Comparison of ENCODE assay signal across 4 fruit fly cellular contexts in the genomic region with DNA sequence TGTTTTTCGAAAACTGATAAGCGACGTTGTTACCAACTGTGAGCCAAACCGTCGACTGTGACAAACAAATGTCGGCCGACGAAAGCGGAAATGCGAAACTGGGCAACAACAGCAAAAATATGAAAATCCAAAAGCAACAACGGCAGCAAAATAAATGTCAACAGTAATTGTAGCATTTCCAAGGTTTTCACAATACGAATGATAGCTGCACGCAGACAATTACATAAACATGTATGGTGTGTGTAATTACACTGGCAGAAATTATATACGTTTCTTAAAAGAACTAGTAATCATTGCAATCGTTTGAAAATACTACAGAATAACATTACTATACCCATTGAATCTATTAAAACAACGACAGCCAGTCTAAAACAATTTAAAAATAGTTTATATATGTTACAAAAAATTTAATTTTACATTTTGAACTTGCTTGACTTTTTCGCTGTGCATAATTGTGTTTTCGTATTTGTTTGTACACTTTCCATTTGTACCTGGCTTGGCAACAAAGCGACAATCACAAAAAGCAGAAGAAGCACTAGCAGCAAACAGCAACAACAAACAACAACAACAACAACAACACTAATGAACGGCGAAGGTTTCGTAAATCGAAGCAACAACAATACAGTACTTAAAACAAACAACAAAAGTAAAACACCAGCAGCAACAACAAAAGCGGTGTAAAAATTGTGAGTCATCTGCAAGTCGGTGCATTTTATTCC.
TF ChIP-seq lines count a peak whose summit lies in the region.

No protein-coding gene starts in this region.

TF ChIP-seq in whole organism, adult, 20 proteins besides CTCF, POLR2A, EP300 and RAD21 (continued from another document):
- no peak for TF ChIP-seq Mnt (GFP tag; optimal IDR thresholded peaks at IDR 0.05; lab: Kevin White, UChicago)

TF ChIP-seq in whole organism, embryonic, 481 proteins besides CTCF, POLR2A, EP300 and RAD21 (continued from another document and continues in another):
- TF ChIP-seq lab (GFP tag; optimal IDR thresholded peaks at IDR 0.05; lab: Kevin White, UChicago) = peak; percentile 72
- TF ChIP-seq CG16863 (GFP tag; optimal IDR thresholded peaks at IDR 0.05; lab: Kevin White, UChicago) = no peak
- peak; percentile 45 for TF ChIP-seq Vsx1 (GFP tag; optimal IDR thresholded peaks at IDR 0.05; lab: Kevin White, UChicago)
- no peak for TF ChIP-seq BtbVII (GFP tag; optimal IDR thresholded peaks at IDR 0.05; lab: Kevin White, UChicago)
- TF ChIP-seq dmrt11E (tag; optimal IDR thresholded peaks at IDR 0.05; lab: Kevin White, UChicago) = peak; percentile 83
- TF ChIP-seq sc (optimal IDR thresholded peaks at IDR 0.05; lab: Kevin White, UChicago) = no peak
- peak; percentile 8 for TF ChIP-seq sc (GFP tag; optimal IDR thresholded peaks at IDR 0.05; lab: Kevin White, UChicago)
- TF ChIP-seq gsb (GFP tag; IDR thresholded peaks at IDR 0.05; lab: Robert Waterston, UW) = peak; percentile 69
- peak; percentile 59 for TF ChIP-seq ac (GFP tag; optimal IDR thresholded peaks at IDR 0.05; lab: Kevin White, UChicago)
- peak; percentile 43 for TF ChIP-seq CG4730 (GFP tag; IDR thresholded peaks at IDR 0.05; lab: Robert Waterston, UW)
- peak; percentile 46 for TF ChIP-seq Med (GFP tag; lab: Kevin White, UChicago)
- no peak for TF ChIP-seq CG33557 (GFP tag; optimal IDR thresholded peaks at IDR 0.05; lab: Kevin White, UChicago)
- peak; percentile 23 to 34 for TF ChIP-seq dpn (GFP tag; optimal IDR thresholded peaks at IDR 0.05; lab: Kevin White, UChicago)
- TF ChIP-seq Sox102F (GFP tag; optimal IDR thresholded peaks at IDR 0.05; lab: Kevin White, UChicago) = peak; percentile 85
- peak; percentile 9 for TF ChIP-seq repo (GFP tag; optimal IDR thresholded peaks at IDR 0.05; lab: Kevin White, UChicago)
- TF ChIP-seq CG6272 (GFP tag; IDR thresholded peaks at IDR 0.05; lab: Robert Waterston, UW) = peak; percentile 65
- TF ChIP-seq maf-S (GFP tag; optimal IDR thresholded peaks at IDR 0.05; lab: Kevin White, UChicago) = peak; percentile 7
- no peak for TF ChIP-seq Nf-YC (tag; optimal IDR thresholded peaks at IDR 0.05; lab: Kevin White, UChicago)
- TF ChIP-seq CG17328 (GFP tag; IDR thresholded peaks at IDR 0.05; lab: Robert Waterston, UW) = peak; percentile 77
- no peak for TF ChIP-seq vnd (GFP tag; IDR thresholded peaks at IDR 0.05; lab: Robert Waterston, UW; ENCODE audit: partially characterized antibody)
- TF ChIP-seq Pdp1 (GFP tag; optimal IDR thresholded peaks at IDR 0.05; lab: Kevin White, UChicago) = peak in 1 of 2 experiments; percentile 73
- TF ChIP-seq Sry-δ (GFP tag; optimal IDR thresholded peaks at IDR 0.05; lab: Kevin White, UChicago) = no peak
- TF ChIP-seq CG11085 (GFP tag; IDR thresholded peaks at IDR 0.05; lab: Robert Waterston, UW) = 0 out of 2 replicates have a peak, but pooled peaks have one; percentile 16
- peak; percentile 81 for TF ChIP-seq ems (GFP tag; optimal IDR thresholded peaks at IDR 0.05; lab: Kevin White, UChicago)
- TF ChIP-seq CG12391 (tag; optimal IDR thresholded peaks at IDR 0.05; lab: Kevin White, UChicago) = peak; percentile 63
- TF ChIP-seq CG15269 (tag; optimal IDR thresholded peaks at IDR 0.05; lab: Kevin White, UChicago) = peak; percentile 79
- peak; percentile 63 for TF ChIP-seq Rx (GFP tag; IDR thresholded peaks at IDR 0.05; lab: Robert Waterston, UW)
- TF ChIP-seq CoRest (tag; optimal IDR thresholded peaks at IDR 0.05; lab: Kevin White, UChicago) = peak; percentile 36
- TF ChIP-seq Xbp1 (GFP tag; optimal IDR thresholded peaks at IDR 0.05; lab: Kevin White, UChicago) = peak; percentile 72
- peak; percentile 82 for TF ChIP-seq CG11695 (GFP tag; IDR thresholded peaks at IDR 0.05; lab: Robert Waterston, UW)
- no peak for TF ChIP-seq gro (GFP tag; optimal IDR thresholded peaks at IDR 0.05; lab: Kevin White, UChicago)
- no peak for TF ChIP-seq hb (GFP tag; IDR thresholded peaks at IDR 0.05; lab: Robert Waterston, UW; ENCODE audit: partially characterized antibody)
- TF ChIP-seq chn (GFP tag; optimal IDR thresholded peaks at IDR 0.05; lab: Kevin White, UChicago) = peak; percentile 34
- TF ChIP-seq ranshi (GFP tag; IDR thresholded peaks at IDR 0.05; lab: Robert Waterston, UW) = peak; percentile 62; the same call in 1 of the 2 replicates
- peak; percentile 29 for TF ChIP-seq tup (GFP tag; optimal IDR thresholded peaks at IDR 0.05; lab: Kevin White, UChicago)
- TF ChIP-seq salm (tag; optimal IDR thresholded peaks at IDR 0.05; lab: Kevin White, UChicago) = peak; percentile 77
- no peak for TF ChIP-seq D (optimal IDR thresholded peaks at IDR 0.05; lab: Kevin White, UChicago)
- no peak for TF ChIP-seq D (GFP tag; optimal IDR thresholded peaks at IDR 0.05; lab: Kevin White, UChicago)
- TF ChIP-seq cg (GFP tag; optimal IDR thresholded peaks at IDR 0.05; lab: Kevin White, UChicago) = peak; percentile 46
- peak; percentile 22 for TF ChIP-seq CG5245 (GFP tag; optimal IDR thresholded peaks at IDR 0.05; lab: Kevin White, UChicago)

TF ChIP-seq in whole organism, prepupa, 60 proteins besides CTCF, POLR2A, EP300 and RAD21 (continued from another document):
- no peak for TF ChIP-seq CG16779 (tag; optimal IDR thresholded peaks at IDR 0.05; lab: Kevin White, UChicago)
- peak; percentile 45 for TF ChIP-seq CG11902 (GFP tag; optimal IDR thresholded peaks at IDR 0.05; lab: Kevin White, UChicago)
- TF ChIP-seq CG8119 (GFP tag; IDR thresholded peaks at IDR 0.05; lab: Robert Waterston, UW) = peak; percentile 57
- no peak for TF ChIP-seq dac (GFP tag; optimal IDR thresholded peaks at IDR 0.05; lab: Kevin White, UChicago)
- no peak for TF ChIP-seq ss (GFP tag; optimal IDR thresholded peaks at IDR 0.05; lab: Kevin White, UChicago)
- TF ChIP-seq CG31627 (GFP tag; optimal IDR thresholded peaks at IDR 0.05; lab: Kevin White, UChicago) = peak; percentile 54
- peak; percentile 79 for TF ChIP-seq svp (GFP tag; lab: Kevin White, UChicago)
- no peak for TF ChIP-seq Sox102F (GFP tag; optimal IDR thresholded peaks at IDR 0.05; lab: Kevin White, UChicago)
- TF ChIP-seq Ets21C (GFP tag; optimal IDR thresholded peaks at IDR 0.05; lab: Kevin White, UChicago) = peak; percentile 34
- peak; percentile 34 for TF ChIP-seq CG1621 (tag; optimal IDR thresholded peaks at IDR 0.05; lab: Kevin White, UChicago)
- no peak for TF ChIP-seq vri (GFP tag; optimal IDR thresholded peaks at IDR 0.05; lab: Kevin White, UChicago)
- peak; percentile 12 for TF ChIP-seq CG10669 (GFP tag; optimal IDR thresholded peaks at IDR 0.05; lab: Kevin White, UChicago)
- TF ChIP-seq Sox14 (GFP tag; optimal IDR thresholded peaks at IDR 0.05; lab: Kevin White, UChicago) = peak; percentile 58
- no peak for TF ChIP-seq CG9139 (GFP tag; optimal IDR thresholded peaks at IDR 0.05; lab: Kevin White, UChicago)
- TF ChIP-seq CG8632 (GFP tag; optimal IDR thresholded peaks at IDR 0.05; lab: Kevin White, UChicago) = peak; percentile 44
- peak; percentile 12 for TF ChIP-seq cyc (GFP tag; optimal IDR thresholded peaks at IDR 0.05; lab: Kevin White, UChicago)
- peak; percentile 37 for TF ChIP-seq CG6792 (GFP tag; optimal IDR thresholded peaks at IDR 0.05; lab: Kevin White, UChicago)
- TF ChIP-seq CG6276 (GFP tag; optimal IDR thresholded peaks at IDR 0.05; lab: Kevin White, UChicago) = no peak
- TF ChIP-seq fd59A (GFP tag; optimal IDR thresholded peaks at IDR 0.05; lab: Kevin White, UChicago) = no peak
- TF ChIP-seq fkh (GFP tag; optimal IDR thresholded peaks at IDR 0.05; lab: Kevin White, UChicago) = peak; percentile 84
- no peak for TF ChIP-seq CG10631 (GFP tag; optimal IDR thresholded peaks at IDR 0.05; lab: Kevin White, UChicago)
- TF ChIP-seq Sox15 (GFP tag; optimal IDR thresholded peaks at IDR 0.05; lab: Kevin White, UChicago) = peak; percentile 24
- TF ChIP-seq CG3032 (tag; optimal IDR thresholded peaks at IDR 0.05; lab: Kevin White, UChicago) = peak; percentile 53
- peak; percentile 62 for TF ChIP-seq acj6 (GFP tag; optimal IDR thresholded peaks at IDR 0.05; lab: Kevin White, UChicago)
- peak; percentile 61 for TF ChIP-seq CG3919 (GFP tag; optimal IDR thresholded peaks at IDR 0.05; lab: Kevin White, UChicago)
- TF ChIP-seq spab (GFP tag; optimal IDR thresholded peaks at IDR 0.05; lab: Kevin White, UChicago) = no peak
- no peak for TF ChIP-seq CG6854 (GFP tag; optimal IDR thresholded peaks at IDR 0.05; lab: Kevin White, UChicago)
- peak; percentile 79 for TF ChIP-seq CG11294 (GFP tag; IDR thresholded peaks at IDR 0.05; lab: Robert Waterston, UW)
- peak; percentile 63 for TF ChIP-seq CG34406 (GFP tag; optimal IDR thresholded peaks at IDR 0.05; lab: Kevin White, UChicago)
- TF ChIP-seq Hr39 (GFP tag; optimal IDR thresholded peaks at IDR 0.05; lab: Kevin White, UChicago) = peak; percentile 53
- TF ChIP-seq Hr38 (GFP tag; optimal IDR thresholded peaks at IDR 0.05; lab: Kevin White, UChicago) = no peak
- no peak for TF ChIP-seq net (GFP tag; optimal IDR thresholded peaks at IDR 0.05; lab: Kevin White, UChicago)
- TF ChIP-seq dsx (GFP tag; optimal IDR thresholded peaks at IDR 0.05; lab: Kevin White, UChicago; ENCODE audit: poor library complexity, severe bottlenecking) = no peak
- peak; percentile 72 for TF ChIP-seq esn (GFP tag; optimal IDR thresholded peaks at IDR 0.05; lab: Kevin White, UChicago)
- peak; percentile 67 for TF ChIP-seq topi (GFP tag; optimal IDR thresholded peaks at IDR 0.05; lab: Kevin White, UChicago)
- TF ChIP-seq salr (GFP tag; optimal IDR thresholded peaks at IDR 0.05; lab: Kevin White, UChicago) = peak in 1 of 2 experiments; percentile 63
- TF ChIP-seq Hr4 (GFP tag; optimal IDR thresholded peaks at IDR 0.05; lab: Kevin White, UChicago) = peak; percentile 66
- peak; percentile 82 for TF ChIP-seq eg (GFP tag; IDR thresholded peaks at IDR 0.05; lab: Robert Waterston, UW)
- peak; percentile 23; the same call in 1 of the 2 replicates for TF ChIP-seq Gug (GFP tag; IDR thresholded peaks at IDR 0.05; lab: Robert Waterston, UW)
- no peak for TF ChIP-seq CG32006 (GFP tag; optimal IDR thresholded peaks at IDR 0.05; lab: Kevin White, UChicago)
- TF ChIP-seq Ets96B (tag; optimal IDR thresholded peaks at IDR 0.05; lab: Kevin White, UChicago) = peak; percentile 72
- peak; percentile 61 for TF ChIP-seq Met (GFP tag; optimal IDR thresholded peaks at IDR 0.05; lab: Kevin White, UChicago)

TF ChIP-seq in whole organism, pupa, 21 proteins besides CTCF, POLR2A, EP300 and RAD21 (continued from another document):
- peak; percentile 36 for TF ChIP-seq CG8301 (tag; optimal IDR thresholded peaks at IDR 0.05; lab: Kevin White, UChicago)
- peak; percentile 79 for TF ChIP-seq CG4496 (GFP tag; IDR thresholded peaks at IDR 0.05; lab: Robert Waterston, UW)
TF ChIP-seq in whole organism, pupa: peak in this region for 12.
